Fruit fly (Drosophila melanogaster) whole organism: ENCODE results near the gene RhoGEF3.

Experiments used
- CG8478 ChIP-seq: fragments of >200 bp; optimal IDR thresholded peaks from 2 replicates; lab custom pipeline; 2018; ENCODE audit warnings: inconsistent platforms
- Dll ChIP-seq: fragments of >200 bp; optimal IDR thresholded peaks from 2 replicates; lab custom pipeline; 2017
- EcR ChIP-seq, 2 experiments: fragments of >200 bp; optimal IDR thresholded peaks; 2 replicates each; lab custom pipeline; 2017; ENCODE audit warnings: missing biosample characterization in 2 of 2, missing genetic modification characterization in 2 of 2, missing genetic modification reagents in 2 of 2
- pan ChIP-seq: fragments of >200 bp; optimal IDR thresholded peaks from 2 replicates; lab custom pipeline; 2017
- psq ChIP-seq: fragments of >200 bp; optimal IDR thresholded peaks from 2 replicates; lab custom pipeline; 2017
- usp ChIP-seq: fragments of >200 bp; optimal IDR thresholded peaks from 2 replicates; lab custom pipeline; 2017; ENCODE audit warnings: missing biosample characterization, missing genetic modification characterization, mixed read lengths

The RhoGEF3 gene

DNA sequence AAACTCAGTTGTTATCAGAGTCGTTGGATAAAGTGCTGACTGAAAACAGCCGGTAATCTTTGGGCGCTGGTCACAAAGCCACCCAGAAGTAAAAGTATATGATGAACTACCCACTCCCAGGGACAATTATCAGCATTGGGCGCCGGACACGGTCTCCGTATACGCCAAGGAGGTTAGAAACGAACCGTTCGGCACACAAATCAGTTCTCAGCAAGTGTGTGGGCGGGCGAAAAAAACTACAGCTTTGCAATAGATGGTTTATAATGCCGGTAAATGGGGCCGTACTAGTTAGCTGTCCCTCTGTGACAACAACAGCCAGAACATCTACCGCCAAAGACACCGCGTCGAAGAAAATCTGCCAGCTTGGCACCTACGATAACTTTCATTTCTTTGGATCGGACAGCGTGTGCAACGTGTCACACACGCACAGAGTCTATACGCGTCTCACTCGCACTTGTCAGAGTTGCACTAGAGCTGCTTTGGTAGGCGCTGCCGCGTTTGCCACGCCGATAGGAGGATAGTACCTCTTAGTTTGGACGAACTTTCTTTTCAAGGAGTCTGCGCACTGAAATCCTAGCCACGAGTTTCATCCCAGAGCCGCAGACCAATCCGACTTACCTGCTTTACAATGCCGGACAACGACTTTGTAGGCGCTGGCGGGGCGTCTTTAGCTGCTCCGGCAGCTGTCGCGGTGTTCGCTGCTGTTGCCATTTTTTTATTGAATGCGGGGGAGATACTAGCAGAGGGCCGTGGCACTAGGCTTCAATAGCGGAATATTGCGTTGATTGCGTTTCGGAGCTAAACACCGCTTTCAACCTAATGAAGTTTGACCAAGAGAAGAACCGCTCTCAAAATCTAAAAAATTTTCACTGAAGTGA is 13.5 kb upstream of the RhoGEF3 start:
- no peak for TF ChIP-seq CG8478 (lab: Kevin White, UChicago)
- no peak for TF ChIP-seq psq (lab: Kevin White, UChicago)
- no peak for TF ChIP-seq EcR (GFP tag; optimal IDR thresholded peaks at IDR 0.05; lab: Kevin White, UChicago)
- TF ChIP-seq Dll (lab: Kevin White, UChicago): no peak

DNA sequence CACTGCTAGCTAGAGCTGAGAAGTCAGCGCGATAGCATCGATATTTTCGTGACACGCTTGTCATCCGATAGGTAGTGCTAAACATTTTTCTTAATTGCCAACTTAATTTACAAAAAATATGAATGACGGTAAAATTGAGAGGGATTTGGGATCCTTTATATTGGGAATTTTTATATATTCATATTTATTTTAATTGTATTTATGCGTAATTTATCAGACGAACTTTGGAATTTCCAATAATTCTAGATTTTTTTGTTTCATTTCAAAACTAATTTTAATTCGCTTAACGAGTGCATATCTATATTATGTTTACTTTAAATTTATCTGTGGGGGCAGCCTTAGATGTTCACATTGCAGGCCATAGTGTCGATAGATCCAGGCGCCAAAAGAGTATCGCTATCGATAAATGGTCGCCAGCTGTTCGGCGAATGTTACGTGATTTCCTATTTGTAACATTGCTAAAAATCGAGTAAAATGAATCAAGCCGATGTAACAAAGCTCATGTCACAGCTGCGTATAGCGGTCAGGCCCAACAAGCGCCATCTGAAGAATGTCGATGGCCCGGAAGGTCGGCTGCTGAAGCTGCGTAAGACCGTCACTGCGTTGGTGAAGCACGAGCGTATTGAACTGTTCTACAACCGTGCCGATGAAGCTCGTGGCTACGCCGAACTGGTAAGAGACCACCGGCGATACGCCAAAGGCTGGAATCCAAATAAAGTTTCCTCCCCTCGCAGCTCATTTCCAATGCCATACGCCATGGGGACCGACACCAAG is 12.7 kb upstream of the RhoGEF3 start, which contains the start of the genes Tudor-SN and mRpL17:
Tudor-SN (minus strand) TSS at position 3 of the 774 bp plus-strand sequence.
mRpL17 (plus strand) TSS at position 402 of the 774 bp plus-strand sequence.
- TF ChIP-seq EcR (GFP tag; optimal IDR thresholded peaks at IDR 0.05; lab: Kevin White, UChicago) (no peak), CG8478 (lab: Kevin White, UChicago) (no peak), usp (no peak), psq (lab: Kevin White, UChicago) (no peak), pan (lab: Kevin White, UChicago) (no peak), Dll (lab: Kevin White, UChicago) (no peak)

DNA sequence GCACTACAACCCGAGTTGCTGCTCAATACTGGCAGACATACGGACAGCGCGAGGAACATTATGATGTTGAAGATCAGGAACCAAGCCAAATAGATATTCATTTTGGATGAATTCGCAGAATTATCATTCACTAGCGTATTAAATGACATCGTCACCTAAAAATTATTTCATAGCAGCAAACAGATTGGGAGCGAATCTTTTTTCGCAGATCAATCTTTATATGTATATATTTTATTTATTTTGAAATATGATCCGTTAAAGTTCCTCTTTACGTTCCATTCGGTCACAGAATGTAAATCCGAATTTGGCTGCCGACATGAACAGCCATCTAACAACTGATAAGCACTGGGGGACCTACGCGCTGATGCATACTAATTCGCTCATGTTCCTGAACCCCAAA is 11.4 kb upstream of the RhoGEF3 start, which contains the start of gene CG34263:
CG34263 (minus strand) TSS at position 101 of the 400 bp plus-strand sequence.
- TF ChIP-seq EcR (GFP tag; optimal IDR thresholded peaks at IDR 0.05; lab: Kevin White, UChicago) (no peak), CG8478 (lab: Kevin White, UChicago) (no peak), pan (lab: Kevin White, UChicago) (no peak), usp (no peak), Dll (lab: Kevin White, UChicago) (no peak), psq (lab: Kevin White, UChicago) (no peak)

DNA sequence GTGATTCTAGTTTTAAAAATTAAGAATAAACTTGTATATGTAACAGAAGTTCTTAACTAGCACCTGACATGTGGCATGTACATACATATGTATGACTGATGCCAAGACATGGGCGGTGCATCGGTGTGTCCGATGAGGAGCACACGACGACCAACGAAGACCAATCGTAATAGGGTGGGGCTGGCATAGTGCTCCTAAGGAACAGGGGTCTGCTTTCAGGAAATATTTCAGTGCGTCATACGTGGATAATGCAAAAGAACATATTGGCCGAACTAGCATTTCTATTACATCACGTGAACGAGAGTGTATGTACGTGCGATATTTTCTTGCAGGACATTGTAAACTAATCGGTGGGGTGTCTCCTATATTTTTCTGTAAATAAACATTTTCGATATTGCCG is 10.2 kb upstream of the RhoGEF3 start, which contains the start of gene miple1:
miple1 (plus strand) TSS at position 217 of the 400 bp plus-strand sequence.
- TF ChIP-seq usp: no peak
- no peak for TF ChIP-seq CG8478 (lab: Kevin White, UChicago)
- TF ChIP-seq pan (lab: Kevin White, UChicago): no peak
- no peak for TF ChIP-seq psq (lab: Kevin White, UChicago)
- TF ChIP-seq Dll (lab: Kevin White, UChicago): no peak

- TF ChIP-seq psq (lab: Kevin White, UChicago): no peak
- TF ChIP-seq EcR (GFP tag; optimal IDR thresholded peaks at IDR 0.05; lab: Kevin White, UChicago): no peak
These were observed 9.6 kb upstream of the RhoGEF3 start for dm6 chr3L:267618-268017.

DNA sequence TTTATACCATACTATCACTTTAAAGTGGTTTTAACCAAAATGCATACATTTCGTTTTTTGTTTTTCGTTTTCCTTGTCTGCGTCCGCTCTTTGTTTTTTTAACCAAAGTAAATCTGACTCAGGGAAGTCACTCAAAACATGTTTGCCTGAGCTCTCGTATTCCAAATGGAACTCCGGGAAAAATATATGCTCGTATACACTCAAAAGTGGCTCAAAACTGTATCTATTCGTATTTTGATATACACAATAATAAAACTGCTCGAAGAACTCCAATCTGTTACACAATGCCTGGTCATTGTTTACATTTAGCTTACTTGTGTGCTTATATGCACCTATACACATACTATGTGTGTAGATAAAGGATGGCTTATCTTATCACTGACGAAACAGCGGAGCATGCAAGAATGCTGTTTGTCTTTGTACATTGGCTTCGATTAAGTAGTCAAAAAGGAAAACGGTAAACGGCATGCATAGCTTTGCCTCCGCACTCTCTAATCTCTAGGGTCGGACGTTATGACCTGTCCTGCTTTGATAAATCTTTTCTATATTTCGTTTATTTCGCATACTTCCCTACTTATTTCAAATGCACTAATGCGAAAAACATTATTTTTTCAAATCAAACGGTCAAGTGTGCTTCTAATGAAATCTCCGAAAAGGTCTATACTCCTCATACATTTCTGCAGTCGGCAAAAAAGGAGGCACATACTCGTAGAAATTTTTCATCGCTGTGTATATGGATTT is 6.3 kb upstream of the RhoGEF3 start, which contains the start of gene miple2:
miple2 (plus strand) TSS at position 441 of the 741 bp plus-strand sequence.
- TF ChIP-seq psq (lab: Kevin White, UChicago) (no peak), usp (no peak), CG8478 (lab: Kevin White, UChicago) (no peak), pan (lab: Kevin White, UChicago) (no peak), EcR (GFP tag; optimal IDR thresholded peaks at IDR 0.05; lab: Kevin White, UChicago) (no peak), Dll (lab: Kevin White, UChicago) (no peak)

dm6 chr3L:271501-272249 is 5.6 kb upstream of the RhoGEF3 start:
- no peak for TF ChIP-seq Dll (lab: Kevin White, UChicago)
- TF ChIP-seq usp: no peak
- no peak for TF ChIP-seq pan (lab: Kevin White, UChicago)
- no peak for TF ChIP-seq psq (lab: Kevin White, UChicago)
- TF ChIP-seq EcR (GFP tag; optimal IDR thresholded peaks at IDR 0.05; lab: Kevin White, UChicago): peak in 1 of 2 experiments; percentile 41
- TF ChIP-seq CG8478 (lab: Kevin White, UChicago): no peak

- no peak for TF ChIP-seq CG8478 (lab: Kevin White, UChicago)
- no peak for TF ChIP-seq psq (lab: Kevin White, UChicago)
These were observed 3.9 kb upstream of the RhoGEF3 start, which contains the start of gene CG32845 for dm6 chr3L:273291-273690. Gene CG32845, minus strand, starts transcription at chr3L:273391.

DNA sequence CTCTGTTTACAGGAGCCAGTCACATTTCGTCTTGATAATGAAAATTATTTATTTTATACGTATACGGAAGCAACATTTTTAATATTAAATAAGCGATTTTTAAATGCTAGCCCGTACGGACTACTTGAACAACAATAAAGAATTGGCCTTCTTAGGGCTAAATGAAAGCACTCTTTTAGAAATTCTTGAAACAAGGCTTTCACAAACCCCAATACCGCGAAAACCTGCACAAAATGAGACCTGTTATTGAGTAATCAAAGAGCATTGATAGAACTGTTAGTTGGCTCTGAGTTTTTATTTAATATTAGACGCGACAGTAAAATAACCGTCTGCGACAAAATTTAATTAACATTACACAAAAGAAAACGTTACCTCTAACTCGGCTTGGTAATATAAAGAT is 2.4 kb upstream of the RhoGEF3 start, which contains the start of gene ttm2:
ttm2 (plus strand) TSS at position 301 of the 400 bp plus-strand sequence.
- no peak for TF ChIP-seq usp
- TF ChIP-seq Dll (lab: Kevin White, UChicago): no peak
- no peak for TF ChIP-seq EcR (GFP tag; optimal IDR thresholded peaks at IDR 0.05; lab: Kevin White, UChicago)
- TF ChIP-seq psq (lab: Kevin White, UChicago): no peak
- no peak for TF ChIP-seq pan (lab: Kevin White, UChicago)
- no peak for TF ChIP-seq CG8478 (lab: Kevin White, UChicago)

- no peak for TF ChIP-seq CG8478 (lab: Kevin White, UChicago)
- TF ChIP-seq pan (lab: Kevin White, UChicago): no peak
- TF ChIP-seq usp: no peak
- TF ChIP-seq psq (lab: Kevin White, UChicago): no peak
- no peak for TF ChIP-seq Dll (lab: Kevin White, UChicago)
- no peak for TF ChIP-seq EcR (GFP tag; optimal IDR thresholded peaks at IDR 0.05; lab: Kevin White, UChicago)
These were observed 5.0 kb downstream of the RhoGEF3 start for dm6 chr3L:282276-282675.
